Worm (Caenorhabditis elegans): Measurements from ENCODE around the gene Y42G9A.1.

DNA sequence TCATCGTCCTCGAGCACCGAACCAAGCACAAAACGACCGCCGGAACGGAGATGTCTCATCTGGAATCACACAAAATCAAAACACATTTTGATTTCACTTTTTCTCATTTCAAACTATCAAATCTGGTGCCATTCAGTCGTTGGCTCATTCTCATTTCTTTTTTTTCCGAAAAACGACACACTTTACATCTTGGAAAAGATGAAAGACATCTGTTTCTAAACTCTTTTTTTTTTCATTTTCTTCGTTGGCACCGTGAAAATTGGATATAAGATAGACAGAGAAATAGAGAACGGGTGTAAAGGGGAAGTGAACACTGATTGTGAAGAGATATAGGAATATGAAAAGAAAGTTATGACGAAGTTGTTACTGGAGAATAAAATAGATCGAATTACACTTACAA is 6.0 kb downstream of the Y42G9A.1 start:
- TF ChIP-seq sea-2 (GFP tag; IDR thresholded peaks at IDR 0.05), result no peak
- no peak for TF ChIP-seq sptf-2 (GFP tag; optimal IDR thresholded peaks at IDR 0.05)
